Worm (Caenorhabditis elegans): Measurements from ENCODE around the gene F14H8.5.
"Not testable (repeated sequence)": the region's sequence is repeated elsewhere in the genome, so short reads cannot be mapped to it uniquely, and the experiment has no call there.

Gene F14H8.5

ce11 chrV:15016795-15017429 lies 3.9 kb upstream of the F14H8.5 start:
- TF ChIP-seq skn-1 (tag; optimal IDR thresholded peaks at IDR 0.05) (no peak), lsy-2 (tag; optimal IDR thresholded peaks at IDR 0.05) (no peak), nhr-85 (tag) (peak; percentile 86), nhr-71 (tag; optimal IDR thresholded peaks at IDR 0.05) (peak; percentile 2), ceh-88 (GFP tag; IDR thresholded peaks at IDR 0.05) (no peak), lin-14 (GFP tag; optimal IDR thresholded peaks at IDR 0.05) (peak; percentile 60), swsn-7 (tag; optimal IDR thresholded peaks at IDR 0.05) (no peak), dpl-1 (GFP tag; optimal IDR thresholded peaks at IDR 0.05) (no peak), egl-13 (tag; optimal IDR thresholded peaks at IDR 0.05) (no peak), grh-1 (GFP tag; IDR thresholded peaks at IDR 0.05) (0 out of 2 replicates have a peak, but pooled peaks have one; percentile 26), elt-3 (tag; optimal IDR thresholded peaks at IDR 0.05) (peak in 1 of 6 experiments; percentile 16)

ce11 chrV:15020229-15020628 lies 603 bp upstream of the F14H8.5 start, which contains the start of gene F14H8.2:
Gene F14H8.2, minus strand, starts transcription at chrV:15020329.
- TF ChIP-seq lin-39 (tag; optimal IDR thresholded peaks at IDR 0.05) (no peak), irx-1 (tag; optimal IDR thresholded peaks at IDR 0.05) (no peak), nhr-85 (tag) (no peak), unc-86 (tag; optimal IDR thresholded peaks at IDR 0.05) (no peak), nhr-20 (tag; optimal IDR thresholded peaks at IDR 0.05) (no peak), efl-1 (optimal IDR thresholded peaks at IDR 0.05) (no peak), efl-1 (GFP tag; optimal IDR thresholded peaks at IDR 0.05 in 1 of 2) (peak in 1 of 2 experiments; percentile 59), grh-1 (GFP tag; IDR thresholded peaks at IDR 0.05) (no peak), ceh-8 (GFP tag; optimal IDR thresholded peaks at IDR 0.05) (peak; percentile 1), tlp-1 (tag; optimal IDR thresholded peaks at IDR 0.05) (no peak), tbx-2 (tag; optimal IDR thresholded peaks at IDR 0.05) (no peak)

ce11 chrV:15023544-15023943 lies 2.7 kb downstream of the F14H8.5 start, which contains the start of gene F14H8.4:
Gene F14H8.4, plus strand, starts transcription at chrV:15023844.
- TF ChIP-seq C34B4.2 (tag; optimal IDR thresholded peaks at IDR 0.05) (no peak), ceh-8 (GFP tag; optimal IDR thresholded peaks at IDR 0.05) (peak; percentile 58), rnt-1 (tag; optimal IDR thresholded peaks at IDR 0.05) (no peak)

- TF ChIP-seq nhr-20 (tag; optimal IDR thresholded peaks at IDR 0.05) (peak; percentile 35), ceh-88 (GFP tag; IDR thresholded peaks at IDR 0.05) (no peak), lin-35 (GFP tag; optimal IDR thresholded peaks at IDR 0.05) (peak in 1 of 2 experiments; percentile 7), nhr-90 (tag; optimal IDR thresholded peaks at IDR 0.05; ENCODE audit: poor library complexity) (peak; percentile 77), sptf-1 (tag; optimal IDR thresholded peaks at IDR 0.05) (no peak), grh-1 (GFP tag; IDR thresholded peaks at IDR 0.05) (peak; percentile 49; the same call in 1 of the 2 replicates), nhr-85 (tag) (peak; percentile 78), nhr-19 (GFP tag; conservative IDR thresholded peaks at IDR 0.05) (peak; percentile 69), swsn-7 (tag; optimal IDR thresholded peaks at IDR 0.05) (peak; percentile 43), rnt-1 (tag; optimal IDR thresholded peaks at IDR 0.05) (peak; percentile 22), snpc-4 (tag; optimal IDR thresholded peaks at IDR 0.05) (peak; percentile 97), dpl-1 (GFP tag; optimal IDR thresholded peaks at IDR 0.05) (peak in 1 of 3 experiments; percentile 12), nhr-47 (tag; optimal IDR thresholded peaks at IDR 0.05) (peak; percentile 55), efl-1 (optimal IDR thresholded peaks at IDR 0.05) (peak in 1 of 2 experiments; percentile 22), efl-1 (GFP tag; optimal IDR thresholded peaks at IDR 0.05 in 1 of 2) (no peak), ztf-4 (tag; optimal IDR thresholded peaks at IDR 0.05) (no peak)
Measured at ce11 chrV:15028896-15029519, 8.2 kb downstream of the F14H8.5 start, which contains the start of gene F14H8.8. Gene F14H8.8, plus strand, starts transcription at chrV:15029469.

- TF ChIP-seq fkh-10 (GFP tag; optimal IDR thresholded peaks at IDR 0.05); isw-1 (GFP tag; IDR thresholded peaks at IDR 0.05); Y116A8C.19 (tag; optimal IDR thresholded peaks at IDR 0.05; ENCODE audit: borderline replicate concordance): not testable (repeated sequence)
Measured at ce11 chrV:15031373-15031772, 10.5 kb downstream of the F14H8.5 start, which contains the start of gene cng-1. Gene cng-1, minus strand, starts transcription at chrV:15031473.

Data from whole organism, L1 larva.